Fruit fly (Drosophila melanogaster) Kc167 (cell line): Measurements from ENCODE around the gene CG43064.

Experiments
- insv ChIP-seq: fragments of >200 bp; optimal IDR thresholded peaks from 3 replicates; lab custom pipeline; 2018; ENCODE audit warnings: missing external identifiers
- psq ChIP-seq: fragments of >200 bp; optimal IDR thresholded peaks from 2 replicates; lab custom pipeline; 2017; ENCODE audit warnings: missing external identifiers

dm6 chr3L:11847703-11848102 lies 11.2 kb upstream of the CG43064 start, which contains the start of gene CG12521:
- no peak for TF ChIP-seq psq (lab: Kevin White, UChicago)
- no peak for TF ChIP-seq insv (lab: Kevin White, UChicago)
